Fruit fly (Drosophila melanogaster) S2 (cell line): Measurements from ENCODE around the gene Gdap1.

Source experiments
- CG8478 ChIP-seq: fragments of >200 bp; optimal IDR thresholded peaks from 2 replicates; lab custom pipeline; 2018
- CTCF ChIP-seq, 2 experiments: fragments of >200 bp; optimal IDR thresholded peaks; 2 replicates each; lab custom pipeline; 2018

dm6 chr3L:5176789-5177188, 35.0 kb downstream of the Gdap1 start:
- no peak for TF ChIP-seq CTCF (optimal IDR thresholded peaks at IDR 0.05; lab: Kevin White, UChicago)
- no peak for TF ChIP-seq CG8478
